Fruit fly (Drosophila melanogaster): ENCODE results near the gene CenG1A.
A peak's percentile ranks its signal among the peaks of the same experiment; 100 is the strongest.

The CenG1A gene

DNA sequence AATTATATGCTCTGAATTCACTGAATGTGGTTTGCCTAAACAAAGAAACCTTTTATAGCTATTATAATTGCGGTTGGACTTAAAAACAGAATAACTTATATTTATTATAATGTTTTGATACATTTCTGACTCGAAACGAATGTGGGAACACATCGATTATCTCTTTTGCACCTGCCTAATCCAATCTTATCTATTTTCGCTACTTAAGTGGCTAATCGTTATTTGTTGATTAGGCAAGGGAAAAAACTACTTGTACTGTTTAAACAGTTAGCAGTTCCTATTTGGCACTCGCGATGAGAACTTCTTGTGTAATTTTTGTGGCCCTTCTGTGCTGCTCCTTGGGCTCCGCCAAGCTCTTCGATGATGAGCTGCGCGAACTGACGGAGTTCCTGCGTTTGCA, 13.8 kb downstream of the CenG1A start, which contains the start of gene CG7968:
TSS of gene CG7968 (plus strand) at position 276 of the 400 bp plus-strand sequence.
- TF ChIP-seq CG18764 (GFP tag; optimal IDR thresholded peaks at IDR 0.05) (no peak), br (optimal IDR thresholded peaks at IDR 0.05) (no peak), CG32767 (GFP tag; IDR thresholded peaks at IDR 0.05) (no peak), exex (tag; optimal IDR thresholded peaks at IDR 0.05) (peak; percentile 93)

DNA sequence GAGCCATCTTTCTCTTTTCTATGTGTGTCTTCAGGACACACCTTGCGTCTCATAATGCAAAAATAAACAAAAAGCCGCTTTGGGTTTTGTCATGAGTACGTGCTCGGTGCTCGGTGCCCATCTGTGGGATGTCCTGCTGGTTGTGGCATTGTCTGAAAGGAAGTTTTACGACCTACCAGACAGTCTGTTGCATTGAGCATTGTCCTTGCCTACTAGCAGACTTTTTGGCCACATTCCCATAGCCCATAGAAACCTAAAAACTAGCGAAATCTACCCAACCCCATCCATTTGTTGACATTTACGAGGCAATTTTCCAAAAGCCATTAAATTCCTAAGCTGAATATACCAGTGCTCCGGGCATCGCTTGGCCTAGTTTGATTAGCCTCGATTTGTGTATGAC, 15.7 kb downstream of the CenG1A start:
- TF ChIP-seq zen (tag; optimal IDR thresholded peaks at IDR 0.05) = peak; percentile 66
- TF ChIP-seq cad (GFP tag; optimal IDR thresholded peaks at IDR 0.05) = peak; percentile 81
- no peak for TF ChIP-seq tap (tag; optimal IDR thresholded peaks at IDR 0.05)
- peak; percentile 87 for TF ChIP-seq D (optimal IDR thresholded peaks at IDR 0.05)
- no peak for TF ChIP-seq D (GFP tag; optimal IDR thresholded peaks at IDR 0.05)

DNA sequence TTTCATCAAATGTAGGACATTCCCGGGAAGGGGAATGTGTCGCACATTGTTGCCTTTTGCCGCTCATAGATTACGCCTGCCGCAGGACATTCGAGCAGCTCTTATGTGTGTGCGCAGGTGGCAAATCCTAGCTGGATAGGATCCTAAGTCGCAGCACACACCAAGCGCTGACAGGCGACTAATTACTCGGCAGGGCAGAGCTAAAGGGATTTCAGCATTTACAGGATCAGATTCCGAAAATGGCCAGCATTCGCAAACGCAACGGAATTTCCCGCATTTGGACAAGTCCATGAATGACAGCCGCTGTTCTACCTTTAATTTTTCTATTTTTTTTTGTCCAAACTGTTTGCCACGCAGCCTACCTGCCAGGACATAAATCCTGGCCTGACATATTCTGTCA, 32.3 kb downstream of the CenG1A start:
- peak; percentile 61 for TF ChIP-seq zen (tag; optimal IDR thresholded peaks at IDR 0.05)
- peak in 1 of 2 experiments; percentile 50 for TF ChIP-seq tll (GFP tag; optimal IDR thresholded peaks at IDR 0.05)
- no peak for TF ChIP-seq CG16779 (GFP tag; IDR thresholded peaks at IDR 0.05)
- TF ChIP-seq CG3726 (GFP tag; IDR thresholded peaks at IDR 0.05) = 0 out of 3 replicates have a peak, but pooled peaks have one; percentile 20

DNA sequence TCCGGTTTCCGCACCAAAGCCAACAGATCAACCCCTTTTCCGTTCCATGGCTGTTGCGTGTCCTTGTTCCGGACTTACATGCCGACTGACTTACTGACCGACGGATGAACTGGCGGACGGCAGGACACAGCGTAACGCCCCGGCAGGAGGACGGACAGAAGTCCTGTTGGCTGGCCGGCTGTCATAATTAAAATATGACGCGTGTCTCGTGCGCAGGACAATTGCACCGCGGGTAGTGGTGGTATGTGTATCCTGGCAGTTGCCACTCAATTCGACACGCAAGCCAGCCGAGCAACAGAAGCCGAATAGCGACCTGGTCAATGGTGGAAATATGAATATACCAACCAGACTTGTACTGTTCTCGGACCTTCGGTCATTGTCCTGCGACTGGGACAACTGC, 34.0 kb downstream of the CenG1A start:
- TF ChIP-seq cad (GFP tag; optimal IDR thresholded peaks at IDR 0.05) = peak; percentile 50
- TF ChIP-seq Aef1 (GFP tag; IDR thresholded peaks at IDR 0.05) = no peak
- TF ChIP-seq Hey (tag; optimal IDR thresholded peaks at IDR 0.05) = peak; percentile 82
- no peak for TF ChIP-seq Poxn (GFP tag; IDR thresholded peaks at IDR 0.05)
- TF ChIP-seq twi (tag; optimal IDR thresholded peaks at IDR 0.05) = peak; percentile 0
- peak; percentile 29 for TF ChIP-seq D (optimal IDR thresholded peaks at IDR 0.05)
- TF ChIP-seq D (GFP tag; optimal IDR thresholded peaks at IDR 0.05) = no peak
- TF ChIP-seq tll (GFP tag; optimal IDR thresholded peaks at IDR 0.05) = peak in 1 of 2 experiments; percentile 78
- TF ChIP-seq nerfin-1 (tag; optimal IDR thresholded peaks at IDR 0.05) = peak; percentile 79
- TF ChIP-seq zen (tag; optimal IDR thresholded peaks at IDR 0.05) = peak; percentile 59
- peak; percentile 73 for TF ChIP-seq gsb-n (tag; optimal IDR thresholded peaks at IDR 0.05)
- no peak for TF ChIP-seq CG8765 (GFP tag; IDR thresholded peaks at IDR 0.05)
- peak; percentile 41 for TF ChIP-seq sens (GFP tag)

DNA sequence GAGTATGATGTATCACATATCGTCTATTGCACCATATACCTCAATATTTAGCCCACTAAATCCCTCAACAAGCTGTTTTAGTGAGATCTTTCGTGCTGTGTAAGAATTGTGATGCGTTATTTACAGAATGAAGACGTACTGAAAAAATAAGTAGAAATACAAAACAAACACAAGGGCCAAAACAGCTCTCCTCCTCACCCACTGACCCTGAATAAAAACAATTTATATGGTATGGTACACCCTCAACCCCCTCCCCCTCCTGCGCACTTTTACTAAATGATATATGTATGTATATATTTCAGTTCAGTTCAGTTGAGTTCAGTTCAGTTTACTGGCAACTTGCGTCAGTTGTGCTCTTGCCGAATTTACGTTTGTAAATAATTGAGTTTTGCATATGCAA, 37.8 kb downstream of the CenG1A start:
- TF ChIP-seq CG32772 (GFP tag; IDR thresholded peaks at IDR 0.05) = no peak
- TF ChIP-seq CG7372 (GFP tag; IDR thresholded peaks at IDR 0.05) = no peak
- TF ChIP-seq CG1233 (GFP tag; optimal IDR thresholded peaks at IDR 0.05) = no peak
- TF ChIP-seq cg (GFP tag; optimal IDR thresholded peaks at IDR 0.05) = no peak
- no peak for TF ChIP-seq hb (GFP tag; IDR thresholded peaks at IDR 0.05; ENCODE audit: partially characterized antibody)
- TF ChIP-seq crol (GFP tag; IDR thresholded peaks at IDR 0.05) = peak; percentile 50; the same call in 1 of the 2 replicates
- no peak for TF ChIP-seq dan (GFP tag; IDR thresholded peaks at IDR 0.05)
- TF ChIP-seq CG11560 (tag; IDR thresholded peaks at IDR 0.05) = no peak
- no peak for TF ChIP-seq CG8388 (GFP tag; optimal IDR thresholded peaks at IDR 0.05)
- peak; percentile 51 for TF ChIP-seq sd (tag; optimal IDR thresholded peaks at IDR 0.05)
- TF ChIP-seq CG2678 (tag; optimal IDR thresholded peaks at IDR 0.05) = no peak
- no peak for TF ChIP-seq Dbx (GFP tag; IDR thresholded peaks at IDR 0.05)
- TF ChIP-seq abd-A (tag; optimal IDR thresholded peaks at IDR 0.05) = peak; percentile 18
- no peak for TF ChIP-seq CG13123 (GFP tag; optimal IDR thresholded peaks at IDR 0.05)
- no peak for TF ChIP-seq run (tag; optimal IDR thresholded peaks at IDR 0.05)
- TF ChIP-seq so (GFP tag; IDR thresholded peaks at IDR 0.05) = 0 out of 3 replicates have a peak, but pooled peaks have one; percentile 31
- no peak for TF ChIP-seq Awh (GFP tag; IDR thresholded peaks at IDR 0.05)
- no peak for TF ChIP-seq CG17361 (GFP tag; IDR thresholded peaks at IDR 0.05)
- no peak for TF ChIP-seq Bteb2 (GFP tag; optimal IDR thresholded peaks at IDR 0.05)
- no peak for TF ChIP-seq nerfin-1 (tag; optimal IDR thresholded peaks at IDR 0.05)
- no peak for TF ChIP-seq scrt (GFP tag; optimal IDR thresholded peaks at IDR 0.05)
- no peak for TF ChIP-seq CG6765 (GFP tag; optimal IDR thresholded peaks at IDR 0.05)
- no peak for TF ChIP-seq Ravus (GFP tag; IDR thresholded peaks at IDR 0.05)
- no peak for TF ChIP-seq Sox102F (GFP tag; optimal IDR thresholded peaks at IDR 0.05)

All from whole organism, embryonic.